Worm (Caenorhabditis elegans): ENCODE measurements around the gene srd-66.

The srd-66 gene

ce11 chrIII:1950236-1950635 lies 32.2 kb downstream of the srd-66 start, which contains the start of the genes polh-1 and rps-22:
TSS of gene polh-1 (minus strand) at chrIII:1950269.
TSS of gene rps-22 (plus strand) at chrIII:1950535.
- TF ChIP-seq flt-1 (GFP tag; IDR thresholded peaks at IDR 0.05) (peak; percentile 65; the same call in 1 of the 2 replicates), ztf-23 (GFP tag; IDR thresholded peaks at IDR 0.05) (peak; percentile 50), cog-1 (tag; optimal IDR thresholded peaks at IDR 0.05) (peak; percentile 72), med-1 (GFP tag; optimal IDR thresholded peaks at IDR 0.05; ENCODE audit: insufficient read depth) (no peak)

DNA sequence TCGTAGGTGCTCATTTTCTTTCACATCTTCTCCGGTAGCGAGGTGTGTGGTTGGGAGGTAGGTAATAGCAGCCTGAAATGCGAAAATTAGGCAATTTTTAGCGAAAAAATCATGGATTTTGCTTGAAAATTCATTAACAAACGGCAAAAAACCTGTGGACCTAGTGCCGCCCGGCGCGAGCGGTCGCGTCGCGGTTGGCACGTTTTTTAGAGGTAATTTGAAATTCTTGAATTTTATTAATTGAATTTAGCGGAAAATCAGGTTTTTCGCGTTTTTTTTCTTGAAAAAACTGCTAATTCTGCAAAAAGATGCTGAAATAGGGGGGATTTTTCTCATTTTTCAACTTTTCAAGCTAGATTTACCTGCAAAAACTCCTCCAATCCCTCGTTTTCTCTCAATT lies 33.1 kb downstream of the srd-66 start:
- TF ChIP-seq tab-1 (GFP tag; IDR thresholded peaks at IDR 0.05): no peak

DNA sequence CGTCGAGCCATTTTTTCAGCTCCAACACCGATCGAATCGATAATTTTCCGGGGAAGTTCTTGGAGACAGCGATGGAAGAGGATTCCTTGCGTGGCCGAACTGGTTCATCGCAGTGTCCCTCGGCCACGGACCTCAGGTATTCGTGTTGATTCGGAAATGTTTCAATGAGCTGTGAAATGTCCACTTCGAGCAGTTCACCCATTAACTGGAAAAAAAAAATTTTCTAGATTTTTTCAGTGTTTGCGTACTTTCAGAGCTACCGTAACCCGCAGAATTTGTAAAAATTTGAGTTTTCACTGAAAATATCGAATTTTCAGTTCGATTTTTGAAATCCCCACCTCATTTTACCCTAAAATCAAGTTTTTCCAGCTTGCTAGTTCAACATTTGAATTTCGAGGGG lies 34.6 kb downstream of the srd-66 start:
- TF ChIP-seq T22C8.4 (GFP tag; IDR thresholded peaks at IDR 0.05) (no peak), klf-2 (GFP tag; conservative IDR thresholded peaks at IDR 0.05) (no peak), ref-1 (GFP tag; conservative IDR thresholded peaks at IDR 0.05) (no peak), ztf-29 (GFP tag; IDR thresholded peaks at IDR 0.05) (no peak), med-1 (GFP tag; optimal IDR thresholded peaks at IDR 0.05; ENCODE audit: insufficient read depth) (no peak), cog-1 (tag; optimal IDR thresholded peaks at IDR 0.05) (no peak), flt-1 (GFP tag; IDR thresholded peaks at IDR 0.05) (no peak), ztf-23 (GFP tag; IDR thresholded peaks at IDR 0.05) (no peak), tab-1 (GFP tag; IDR thresholded peaks at IDR 0.05) (no peak)

- TF ChIP-seq med-1 (GFP tag; optimal IDR thresholded peaks at IDR 0.05; ENCODE audit: insufficient read depth): no peak
- no peak for TF ChIP-seq ztf-23 (GFP tag; IDR thresholded peaks at IDR 0.05)
- TF ChIP-seq tab-1 (GFP tag; IDR thresholded peaks at IDR 0.05): no peak
- TF ChIP-seq cog-1 (tag; optimal IDR thresholded peaks at IDR 0.05): no peak
- TF ChIP-seq flt-1 (GFP tag; IDR thresholded peaks at IDR 0.05): no peak
Observed at ce11 chrIII:1943488-1943887, 39.0 kb downstream of the srd-66 start, which contains the start of gene F53A3.1. TSS of gene F53A3.1 (minus strand) at chrIII:1943637.

ce11 chrIII:1939625-1939988 lies 42.8 kb downstream of the srd-66 start:
- TF ChIP-seq klf-2 (GFP tag; conservative IDR thresholded peaks at IDR 0.05) (no peak), med-1 (GFP tag; optimal IDR thresholded peaks at IDR 0.05; ENCODE audit: insufficient read depth) (no peak), ztf-29 (GFP tag; IDR thresholded peaks at IDR 0.05) (no peak), ref-1 (GFP tag; conservative IDR thresholded peaks at IDR 0.05) (no peak), cog-1 (tag; optimal IDR thresholded peaks at IDR 0.05) (no peak), T22C8.4 (GFP tag; IDR thresholded peaks at IDR 0.05) (no peak)

- no peak for TF ChIP-seq ztf-23 (GFP tag; IDR thresholded peaks at IDR 0.05)
- TF ChIP-seq T22C8.4 (GFP tag; IDR thresholded peaks at IDR 0.05): peak; percentile 87
- TF ChIP-seq klf-2 (GFP tag; conservative IDR thresholded peaks at IDR 0.05): no peak
- TF ChIP-seq ztf-29 (GFP tag; IDR thresholded peaks at IDR 0.05): no peak
- no peak for TF ChIP-seq tab-1 (GFP tag; IDR thresholded peaks at IDR 0.05)
- TF ChIP-seq flt-1 (GFP tag; IDR thresholded peaks at IDR 0.05): no peak
Observed at ce11 chrIII:1938712-1939624, 43.5 kb downstream of the srd-66 start.

DNA sequence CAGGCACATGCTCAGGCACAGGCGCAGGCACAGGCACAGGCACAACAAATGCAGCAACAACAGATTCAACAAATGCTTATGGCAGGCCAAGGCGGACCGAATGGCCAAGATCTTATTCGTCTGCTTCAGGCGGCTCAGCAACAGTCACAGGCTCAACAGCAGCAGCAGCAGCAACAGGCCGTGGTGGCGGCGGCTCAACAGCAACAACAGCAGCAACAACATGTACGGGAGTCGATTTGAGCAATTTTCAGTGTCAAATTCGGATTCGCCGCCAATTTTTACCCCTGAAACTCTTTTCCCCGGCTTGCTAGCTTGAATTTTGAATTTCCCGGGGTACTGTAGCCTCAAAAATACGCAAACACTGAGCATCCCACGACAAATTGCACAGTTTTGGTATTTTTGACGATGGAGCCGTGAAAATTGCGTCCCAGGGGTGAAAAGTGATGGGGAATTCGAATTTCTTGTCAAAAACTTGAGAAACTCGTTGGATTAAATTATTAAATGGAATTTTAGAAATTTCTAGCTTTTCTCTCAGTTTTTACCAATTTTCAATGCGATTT lies 44.5 kb downstream of the srd-66 start:
- TF ChIP-seq cog-1 (tag; optimal IDR thresholded peaks at IDR 0.05) (no peak), ztf-23 (GFP tag; IDR thresholded peaks at IDR 0.05) (no peak), T22C8.4 (GFP tag; IDR thresholded peaks at IDR 0.05) (no peak), ztf-29 (GFP tag; IDR thresholded peaks at IDR 0.05) (no peak), ref-1 (GFP tag; conservative IDR thresholded peaks at IDR 0.05) (no peak), flt-1 (GFP tag; IDR thresholded peaks at IDR 0.05) (no peak), klf-2 (GFP tag; conservative IDR thresholded peaks at IDR 0.05) (no peak), tab-1 (GFP tag; IDR thresholded peaks at IDR 0.05) (no peak), med-1 (GFP tag; optimal IDR thresholded peaks at IDR 0.05; ENCODE audit: insufficient read depth) (no peak)

DNA sequence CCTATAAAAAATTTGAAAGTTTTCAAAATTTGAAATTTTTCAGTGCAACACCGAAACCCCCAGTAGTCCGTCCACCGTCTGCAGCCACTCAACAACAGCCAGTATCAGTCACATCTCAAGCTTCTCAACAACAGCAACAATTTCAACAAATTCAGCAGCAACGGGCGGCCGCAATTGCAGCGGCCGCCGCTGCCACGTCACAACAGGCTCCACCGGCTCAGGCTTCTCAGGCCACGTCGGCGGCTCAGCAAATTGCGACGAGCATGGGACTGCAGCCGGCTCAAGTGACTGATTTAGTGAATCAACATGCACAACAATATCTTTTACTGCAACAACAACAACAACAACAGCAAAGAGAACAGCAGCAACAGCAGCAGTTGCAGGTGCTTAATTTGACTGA lies 48.3 kb downstream of the srd-66 start:
- TF ChIP-seq flt-1 (GFP tag; IDR thresholded peaks at IDR 0.05): no peak
- TF ChIP-seq ztf-23 (GFP tag; IDR thresholded peaks at IDR 0.05): no peak
- TF ChIP-seq ztf-29 (GFP tag; IDR thresholded peaks at IDR 0.05): no peak
- TF ChIP-seq cog-1 (tag; optimal IDR thresholded peaks at IDR 0.05): no peak
- TF ChIP-seq klf-2 (GFP tag; conservative IDR thresholded peaks at IDR 0.05): no peak
- no peak for TF ChIP-seq T22C8.4 (GFP tag; IDR thresholded peaks at IDR 0.05)
- no peak for TF ChIP-seq med-1 (GFP tag; optimal IDR thresholded peaks at IDR 0.05; ENCODE audit: insufficient read depth)

- no peak for TF ChIP-seq cog-1 (tag; optimal IDR thresholded peaks at IDR 0.05)
- no peak for TF ChIP-seq ref-1 (GFP tag; conservative IDR thresholded peaks at IDR 0.05)
- no peak for TF ChIP-seq T22C8.4 (GFP tag; IDR thresholded peaks at IDR 0.05)
- no peak for TF ChIP-seq ztf-29 (GFP tag; IDR thresholded peaks at IDR 0.05)
- TF ChIP-seq tab-1 (GFP tag; IDR thresholded peaks at IDR 0.05): no peak; the same call in 1 of the 2 replicates
- no peak for TF ChIP-seq klf-2 (GFP tag; conservative IDR thresholded peaks at IDR 0.05)
- TF ChIP-seq flt-1 (GFP tag; IDR thresholded peaks at IDR 0.05): no peak
- TF ChIP-seq med-1 (GFP tag; optimal IDR thresholded peaks at IDR 0.05; ENCODE audit: insufficient read depth): no peak
- no peak for TF ChIP-seq ztf-23 (GFP tag; IDR thresholded peaks at IDR 0.05)
Observed at ce11 chrIII:1932018-1932417, 50.4 kb downstream of the srd-66 start.

- TF ChIP-seq ztf-29 (GFP tag; IDR thresholded peaks at IDR 0.05) (no peak), klf-2 (GFP tag; conservative IDR thresholded peaks at IDR 0.05) (no peak), flt-1 (GFP tag; IDR thresholded peaks at IDR 0.05) (no peak), ref-1 (GFP tag; conservative IDR thresholded peaks at IDR 0.05) (no peak), cog-1 (tag; optimal IDR thresholded peaks at IDR 0.05) (no peak), T22C8.4 (GFP tag; IDR thresholded peaks at IDR 0.05) (no peak), ztf-23 (GFP tag; IDR thresholded peaks at IDR 0.05) (no peak), med-1 (GFP tag; optimal IDR thresholded peaks at IDR 0.05; ENCODE audit: insufficient read depth) (no peak), tab-1 (GFP tag; IDR thresholded peaks at IDR 0.05) (no peak)
Observed at ce11 chrIII:1931509-1931908, 50.9 kb downstream of the srd-66 start.
